Worm (Caenorhabditis elegans): ENCODE results near the gene snx-17.

snx-17 gene

ce11 chrX:13143762-13144732, 22.0 kb upstream of the snx-17 start (continued):
- peak; percentile 78; the same call in 1 of the 2 replicates for TF ChIP-seq nfyb-1 (GFP tag; IDR thresholded peaks at IDR 0.05)
- no peak for TF ChIP-seq aptf-2 (GFP tag; conservative IDR thresholded peaks at IDR 0.05)
- TF ChIP-seq attf-3 (GFP tag; conservative IDR thresholded peaks at IDR 0.05) = no peak
- TF ChIP-seq Y53G8AR.9 (GFP tag; conservative IDR thresholded peaks at IDR 0.05) = 0 out of 2 replicates have a peak, but pooled peaks have one; percentile 14
- TF ChIP-seq hlh-26 (GFP tag; conservative IDR thresholded peaks at IDR 0.05) = no peak
- TF ChIP-seq hmg-20 (GFP tag; IDR thresholded peaks at IDR 0.05) = no peak
- 0 out of 2 replicates have a peak, but pooled peaks have one; percentile 16 for TF ChIP-seq cebp-1 (GFP tag; IDR thresholded peaks at IDR 0.05)
- peak; percentile 79 for TF ChIP-seq cebp-1 (tag; optimal IDR thresholded peaks at IDR 0.05)
- TF ChIP-seq dox-1 (GFP tag; IDR thresholded peaks at IDR 0.05) = peak; percentile 83
- peak; percentile 44 for TF ChIP-seq ekl-4 (GFP tag; IDR thresholded peaks at IDR 0.05)
- TF ChIP-seq Y95B8A.8 (GFP tag; IDR thresholded peaks at IDR 0.05) = 0 out of 2 replicates have a peak, but pooled peaks have one; percentile 28
- 0 out of 2 replicates have a peak, but pooled peaks have one; percentile 34 for TF ChIP-seq aptf-3 (GFP tag; IDR thresholded peaks at IDR 0.05)
- TF ChIP-seq ceh-27 (GFP tag; optimal IDR thresholded peaks at IDR 0.05) = peak; percentile 23

DNA sequence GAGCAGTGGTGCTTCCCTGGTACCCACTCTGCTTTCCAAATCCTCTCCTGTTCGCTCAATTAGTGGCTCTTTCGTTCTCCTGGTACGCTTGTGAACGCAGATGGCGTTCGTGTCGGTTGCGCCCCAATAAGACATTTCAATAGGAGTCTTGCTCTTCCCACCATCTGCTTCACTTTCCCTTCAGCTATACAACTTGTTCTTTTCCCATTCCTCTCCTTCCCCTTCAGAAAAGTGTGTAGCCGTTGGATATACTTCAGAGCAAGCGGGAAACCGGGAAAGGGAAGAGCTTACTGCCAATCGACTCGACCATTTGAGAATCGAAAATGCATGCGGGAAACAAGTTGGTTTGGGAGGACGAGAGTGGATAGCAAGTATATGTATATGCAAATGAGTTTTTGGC, 21.1 kb upstream of the snx-17 start:
- TF ChIP-seq aptf-3 (GFP tag; IDR thresholded peaks at IDR 0.05) (no peak), ekl-4 (GFP tag; IDR thresholded peaks at IDR 0.05) (0 out of 2 replicates have a peak, but pooled peaks have one; percentile 17), dox-1 (GFP tag; IDR thresholded peaks at IDR 0.05) (peak; percentile 44; the same call in 1 of the 2 replicates)

DNA sequence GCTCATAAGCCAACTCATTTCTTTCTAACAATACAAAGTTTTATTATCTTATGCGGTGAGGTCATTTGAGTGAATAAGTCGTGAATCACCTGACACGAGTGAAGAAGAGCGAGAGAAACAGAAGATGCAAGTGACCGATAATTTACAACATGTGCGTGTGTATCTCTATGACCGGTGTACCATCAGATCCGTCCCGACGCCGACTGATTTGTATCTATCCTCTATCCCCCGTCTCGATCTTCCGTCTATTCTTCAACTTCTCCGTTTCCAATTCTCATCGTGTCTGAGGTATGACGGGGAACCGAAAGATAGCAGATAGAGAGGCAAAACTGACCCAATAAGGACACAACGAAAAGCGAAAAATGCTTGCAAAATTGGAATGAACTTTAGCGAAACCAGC, 19.3 kb upstream of the snx-17 start, which contains the start of gene F09A5.3:
Gene F09A5.3, plus strand, starts transcription at position 162 of the 400 bp plus-strand sequence.
- TF ChIP-seq sptf-2 (GFP tag; optimal IDR thresholded peaks at IDR 0.05) (no peak), madf-6 (GFP tag; IDR thresholded peaks at IDR 0.05) (no peak), chd-7 (tag; optimal IDR thresholded peaks at IDR 0.05) (no peak), nhr-80 (tag; optimal IDR thresholded peaks at IDR 0.05) (peak; percentile 4)

DNA sequence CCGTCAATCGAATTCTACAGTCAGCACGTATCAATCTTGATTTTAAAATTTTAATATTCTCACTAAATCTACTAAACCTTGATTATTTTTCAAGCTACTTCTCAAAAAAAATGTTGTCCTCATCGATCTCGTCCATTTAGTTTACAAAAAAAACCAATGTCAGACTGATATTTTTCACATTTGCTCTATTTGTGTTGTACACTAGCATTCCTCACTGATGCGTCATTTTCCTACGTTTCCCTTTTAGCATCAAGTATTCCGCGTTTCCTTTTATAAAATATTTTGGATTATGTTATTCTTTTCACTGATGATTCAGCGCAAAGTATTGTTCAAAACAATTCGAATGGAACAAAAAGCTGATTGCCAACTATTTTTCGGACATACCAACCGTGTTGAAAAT, 17.4 kb upstream of the snx-17 start, which contains the start of gene ttr-34:
Gene ttr-34, plus strand, starts transcription at position 301 of the 400 bp plus-strand sequence.
- TF ChIP-seq madf-10 (tag; optimal IDR thresholded peaks at IDR 0.05) (no peak), mel-28 (tag; optimal IDR thresholded peaks at IDR 0.05; ENCODE audit: borderline replicate concordance) (no peak), F37B4.10 (GFP tag; IDR thresholded peaks at IDR 0.05) (no peak), ccch-3 (GFP tag; optimal IDR thresholded peaks at IDR 0.05) (no peak), sdz-38 (tag; optimal IDR thresholded peaks at IDR 0.05) (no peak), snpc-1.3 (tag; optimal IDR thresholded peaks at IDR 0.05; ENCODE audit: insufficient read depth) (no peak), him-1 (tag; optimal IDR thresholded peaks at IDR 0.05) (no peak)

DNA sequence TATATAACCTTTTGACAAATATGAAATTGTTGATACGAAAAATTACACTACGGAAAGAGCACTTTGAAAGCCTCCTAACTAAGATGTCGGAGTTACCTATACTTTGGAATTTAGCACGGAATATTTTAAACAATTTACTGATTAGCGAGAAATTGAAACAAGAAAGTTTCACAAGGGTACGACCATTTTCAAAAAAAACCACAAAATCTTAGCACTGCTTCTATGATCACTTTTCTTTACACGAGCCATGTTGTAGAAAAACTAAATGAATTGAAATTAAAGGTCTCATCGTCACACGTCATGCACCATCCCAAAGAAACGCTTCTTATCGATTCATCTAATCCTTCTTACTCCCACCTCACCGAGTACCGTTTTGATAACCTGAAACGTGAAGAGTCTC, 12.7 kb upstream of the snx-17 start, which contains the start of gene F09A5.2:
Gene F09A5.2, plus strand, starts transcription at position 301 of the 400 bp plus-strand sequence.
- TF ChIP-seq T26A5.8 (tag; optimal IDR thresholded peaks at IDR 0.05) (no peak), ekl-4 (GFP tag; IDR thresholded peaks at IDR 0.05) (no peak), ztf-6 (GFP tag; IDR thresholded peaks at IDR 0.05) (no peak), F10E7.11 (tag; optimal IDR thresholded peaks at IDR 0.05) (no peak), lsy-27 (tag; optimal IDR thresholded peaks at IDR 0.05; ENCODE audit: borderline replicate concordance, insufficient read depth) (no peak), Y95B8A.8 (GFP tag; IDR thresholded peaks at IDR 0.05) (no peak), mcd-1 (GFP tag; IDR thresholded peaks at IDR 0.05) (no peak), tlf-1 (GFP tag; optimal IDR thresholded peaks at IDR 0.05) (no peak), rec-8 (tag; optimal IDR thresholded peaks at IDR 0.05) (no peak), pbrm-1 (GFP tag; IDR thresholded peaks at IDR 0.05) (no peak), ceh-100 (GFP tag; IDR thresholded peaks at IDR 0.05) (no peak), ets-4 (GFP tag; optimal IDR thresholded peaks at IDR 0.05) (no peak), mxl-1 (tag; optimal IDR thresholded peaks at IDR 0.05) (no peak), T07F8.4 (tag; optimal IDR thresholded peaks at IDR 0.05) (no peak), rpc-1 (optimal IDR thresholded peaks at IDR 0.05) (no peak), rpc-1 (tag; optimal IDR thresholded peaks at IDR 0.05) (no peak), snpc-4 (GFP tag; optimal IDR thresholded peaks at IDR 0.05) (no peak), snpc-4 (tag; optimal IDR thresholded peaks at IDR 0.05) (no peak), attf-3 (GFP tag; conservative IDR thresholded peaks at IDR 0.05) (no peak)

Data from whole organism, young adult.